Fruit fly (Drosophila melanogaster) whole organism, prepupa: ENCODE results near the gene CG43861.

Experiments
- CG10631 ChIP-seq: fragments of 200-800 bp; sonication (Bioruptor generic); optimal IDR thresholded peaks from 2 replicates; lab custom pipeline; 2016; ENCODE audit warnings: missing biosample characterization, missing genetic modification characterization
- CG10669 ChIP-seq: fragments of 200-800 bp; sonication (Bioruptor generic); optimal IDR thresholded peaks from 3 replicates; lab custom pipeline; 2018; ENCODE audit warnings: missing biosample characterization, mild to moderate bottlenecking, missing genetic modification characterization, moderate library complexity
- CG11902 ChIP-seq: fragments of 200-800 bp; sonication (Bioruptor generic); optimal IDR thresholded peaks from 3 replicates; lab custom pipeline; 2016; ENCODE audit warnings: missing biosample characterization, missing genetic modification characterization
- CG1621 ChIP-seq: fragments of 200-800 bp; sonication (Bioruptor generic); optimal IDR thresholded peaks from 3 replicates; lab custom pipeline; 2018; ENCODE audit warnings: missing biosample characterization, mild to moderate bottlenecking, missing genetic modification characterization
- CG3032 ChIP-seq: fragments of 200-800 bp; optimal IDR thresholded peaks from 2 replicates; lab custom pipeline; 2019; ENCODE audit warnings: missing biosample characterization, mild to moderate bottlenecking, missing genetic modification characterization, moderate library complexity
- CG3919 ChIP-seq: fragments of 200-800 bp; sonication (Bioruptor generic); optimal IDR thresholded peaks from 3 replicates; lab custom pipeline; 2016; ENCODE audit warnings: missing biosample characterization, missing genetic modification characterization
- CG6854 ChIP-seq: fragments of 200-800 bp; sonication (Bioruptor generic); optimal IDR thresholded peaks from 2 replicates; lab custom pipeline; 2017; ENCODE audit warnings: missing biosample characterization, mild to moderate bottlenecking, missing genetic modification characterization
- CG7368 ChIP-seq: fragments of 200-800 bp; sonication (Bioruptor generic); optimal IDR thresholded peaks from 3 replicates; lab custom pipeline; 2016; ENCODE audit warnings: missing biosample characterization, missing genetic modification characterization
- CG8119 ChIP-seq: fragments of 200-800 bp; sonication (Bioruptor generic); IDR thresholded peaks from 3 replicates; pipeline ENCODE4 v1.3.6; 2022; ENCODE audit warnings: missing biosample characterization, missing genetic modification characterization
- CG8319 ChIP-seq: fragments of 200-800 bp; sonication (Bioruptor generic); optimal IDR thresholded peaks from 3 replicates; lab custom pipeline; 2016; ENCODE audit warnings: missing biosample characterization, missing genetic modification characterization
- CG9139 ChIP-seq: fragments of 200-800 bp; sonication (Bioruptor generic); optimal IDR thresholded peaks from 3 replicates; lab custom pipeline; 2017; ENCODE audit warnings: missing biosample characterization, mild to moderate bottlenecking, missing genetic modification characterization
- Eip78C ChIP-seq: fragments of 200-800 bp; sonication (Bioruptor generic); peaks from one replicate; lab custom pipeline; 2016; ENCODE audit warnings: missing biosample characterization, missing genetic modification characterization
- Ets21C ChIP-seq: fragments of 200-800 bp; sonication (Bioruptor generic); optimal IDR thresholded peaks from 3 replicates; lab custom pipeline; 2016; ENCODE audit warnings: missing biosample characterization, missing genetic modification characterization
- Gug ChIP-seq: fragments of 200-800 bp; sonication (Bioruptor generic); IDR thresholded peaks from 2 replicates; pipeline ENCODE4 v1.3.6; 2022; ENCODE audit warnings: missing biosample characterization, missing genetic modification characterization
- Hr38 ChIP-seq: sonication (Bioruptor generic); optimal IDR thresholded peaks from 2 replicates; lab custom pipeline; 2016; ENCODE audit warnings: missing biosample characterization, missing genetic modification characterization
- Hr39 ChIP-seq: fragments of 200-800 bp; sonication (Bioruptor generic); optimal IDR thresholded peaks from 2 replicates; lab custom pipeline; 2016; ENCODE audit warnings: missing biosample characterization, missing genetic modification characterization
- Hr4 ChIP-seq: fragments of 200-800 bp; sonication (Bioruptor generic); optimal IDR thresholded peaks from 3 replicates; lab custom pipeline; 2016; ENCODE audit warnings: missing biosample characterization, missing genetic modification characterization
- Met ChIP-seq: fragments of 200-800 bp; sonication (Bioruptor generic); optimal IDR thresholded peaks from 3 replicates; lab custom pipeline; 2016; ENCODE audit warnings: missing biosample characterization, missing genetic modification characterization
- OdsH ChIP-seq: fragments of 200-800 bp; sonication (Bioruptor generic); optimal IDR thresholded peaks from 3 replicates; lab custom pipeline; 2016; ENCODE audit warnings: missing biosample characterization, missing genetic modification characterization
- Sox102F ChIP-seq: fragments of 200-800 bp; sonication (Bioruptor generic); optimal IDR thresholded peaks from 2 replicates; lab custom pipeline; 2016; ENCODE audit warnings: missing biosample characterization, mild to moderate bottlenecking, missing genetic modification characterization
- Sox14 ChIP-seq: fragments of 200-800 bp; sonication (Bioruptor generic); optimal IDR thresholded peaks from 3 replicates; lab custom pipeline; 2016; ENCODE audit warnings: missing biosample characterization, missing genetic modification characterization
- dac ChIP-seq: fragments of 200-800 bp; sonication (Bioruptor generic); optimal IDR thresholded peaks from 2 replicates; lab custom pipeline; 2017; ENCODE audit warnings: missing biosample characterization, mild to moderate bottlenecking, missing genetic modification characterization
- eg ChIP-seq: fragments of 200-800 bp; sonication (Bioruptor generic); IDR thresholded peaks from 3 replicates; pipeline ENCODE4 v1.3.6; 2022; ENCODE audit warnings: missing biosample characterization, missing genetic modification characterization
- fd85E ChIP-seq: fragments of 200-800 bp; sonication (Bioruptor generic); optimal IDR thresholded peaks from 3 replicates; lab custom pipeline; 2016; ENCODE audit warnings: missing biosample characterization, missing genetic modification characterization
- fkh ChIP-seq: fragments of 200-800 bp; sonication (Bioruptor generic); optimal IDR thresholded peaks from 3 replicates; lab custom pipeline; 2017; ENCODE audit warnings: missing biosample characterization, mild to moderate bottlenecking, missing genetic modification characterization, moderate library complexity
- lz ChIP-seq: fragments of 200-800 bp; sonication (Bioruptor generic); optimal IDR thresholded peaks from 3 replicates; lab custom pipeline; 2016; ENCODE audit warnings: missing biosample characterization, missing genetic modification characterization
- pdm3 ChIP-seq: fragments of 200-800 bp; sonication (Bioruptor generic); optimal IDR thresholded peaks from 3 replicates; lab custom pipeline; 2016; ENCODE audit warnings: missing biosample characterization, missing genetic modification characterization
- salr ChIP-seq, 2 experiments: fragments of 200-800 bp; sonication (Bioruptor generic); optimal IDR thresholded peaks; 3 replicates each; lab custom pipeline; 2016 to 2018; ENCODE audit warnings: missing biosample characterization in 2 of 2, missing genetic modification characterization in 2 of 2, mild to moderate bottlenecking in 1 of 2
- spab ChIP-seq: fragments of 200-800 bp; sonication (Bioruptor generic); optimal IDR thresholded peaks from 2 replicates; lab custom pipeline; 2017; ENCODE audit warnings: missing biosample characterization, mild to moderate bottlenecking, missing genetic modification characterization, missing genetic modification reagents

The CG43861 gene

DNA sequence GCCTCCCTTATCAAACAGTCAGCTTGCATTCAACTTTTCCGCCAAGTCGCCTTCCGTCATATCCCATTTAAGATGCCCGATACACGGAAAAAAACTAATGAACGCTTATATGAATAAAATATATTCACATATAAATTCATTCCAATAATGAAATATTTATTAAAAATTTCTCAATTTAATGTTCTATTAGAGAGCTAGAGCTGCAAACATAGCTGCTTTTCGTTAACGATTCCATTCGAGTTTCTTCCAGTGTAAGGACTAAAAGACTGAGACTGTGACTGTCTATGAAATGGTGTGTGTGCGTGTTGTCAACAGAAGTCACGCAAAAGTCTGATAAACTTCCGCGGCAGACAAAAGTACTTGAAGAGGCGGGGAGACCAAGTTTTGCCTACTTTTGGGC lies 87.0 kb downstream of the CG43861 start (continued):
- TF ChIP-seq Ets21C (GFP tag; lab: Kevin White, UChicago): no peak
- no peak for TF ChIP-seq dac (GFP tag; lab: Kevin White, UChicago)
- TF ChIP-seq CG6854 (GFP tag; lab: Kevin White, UChicago): no peak
- peak; percentile 0 for TF ChIP-seq Sox102F (GFP tag; lab: Kevin White, UChicago)
- no peak for TF ChIP-seq eg (GFP tag; lab: Robert Waterston, UW)
- TF ChIP-seq fkh (GFP tag; lab: Kevin White, UChicago): no peak
- TF ChIP-seq Eip78C: peak; percentile 80
- TF ChIP-seq Gug (GFP tag; lab: Robert Waterston, UW): no peak
- no peak for TF ChIP-seq CG1621 (tag; lab: Kevin White, UChicago)
- TF ChIP-seq Hr38 (GFP tag; lab: Kevin White, UChicago): no peak
- TF ChIP-seq Hr4 (GFP tag; lab: Kevin White, UChicago): peak; percentile 30
- no peak for TF ChIP-seq CG3032 (tag; lab: Kevin White, UChicago)
- TF ChIP-seq CG10631 (GFP tag; lab: Kevin White, UChicago): peak; percentile 11
- peak; percentile 42 for TF ChIP-seq OdsH (GFP tag; lab: Kevin White, UChicago)
- peak; percentile 25 for TF ChIP-seq CG3919 (GFP tag; lab: Kevin White, UChicago)
- no peak for TF ChIP-seq CG8319 (GFP tag; lab: Kevin White, UChicago)
- peak in 1 of 2 experiments; percentile 13 for TF ChIP-seq salr (GFP tag; optimal IDR thresholded peaks at IDR 0.05; lab: Kevin White, UChicago)
- TF ChIP-seq lz (GFP tag; lab: Kevin White, UChicago): no peak
- peak; percentile 22; the same call in 1 of the 3 replicates for TF ChIP-seq CG8119 (GFP tag; lab: Robert Waterston, UW)
- TF ChIP-seq Hr39 (GFP tag; lab: Kevin White, UChicago): no peak
- no peak for TF ChIP-seq Met (GFP tag; lab: Kevin White, UChicago)
- TF ChIP-seq pdm3 (GFP tag; lab: Kevin White, UChicago): peak; percentile 21
- TF ChIP-seq CG11902: no peak

- TF ChIP-seq Eip78C (no peak), spab (GFP tag; lab: Kevin White, UChicago) (no peak), CG7368 (GFP tag; lab: Kevin White, UChicago) (no peak), CG9139 (no peak), fd85E (no peak), CG3032 (tag; lab: Kevin White, UChicago) (no peak), CG10669 (no peak), Ets21C (GFP tag; lab: Kevin White, UChicago) (no peak), Sox14 (GFP tag; lab: Kevin White, UChicago) (no peak)
- TF ChIP-seq, all 60 proteins: peak for 0
Observed at dm6 chr2L:19923786-19924185, 93.3 kb downstream of the CG43861 start.
